Fruit fly (Drosophila melanogaster): Measurements from ENCODE around the gene sfl.

Gene sfl

DNA sequence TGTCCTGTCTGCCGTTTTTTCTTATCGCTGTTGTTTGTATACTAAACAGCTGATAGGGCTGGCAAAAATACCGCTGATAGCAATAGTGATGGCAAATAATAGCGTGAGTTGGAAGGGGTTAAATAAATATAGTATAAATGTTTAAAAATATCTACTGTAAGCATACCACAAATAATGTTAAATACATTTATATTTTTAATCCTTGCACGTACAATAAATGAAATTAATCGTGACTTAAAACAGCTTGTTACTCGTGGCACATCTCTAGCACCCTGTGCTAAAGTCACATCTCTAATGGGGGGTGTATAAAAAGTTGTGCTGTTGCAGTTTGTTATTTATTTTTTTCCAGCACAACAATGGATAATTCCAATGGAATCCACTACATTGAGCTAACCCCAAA is 7.1 kb upstream of the sfl start, which contains the start of the genes CG10147 and Bulli (continued):
- TF ChIP-seq CG10631 (GFP tag; optimal IDR thresholded peaks at IDR 0.05) (peak; percentile 96), Eip93F (GFP tag; optimal IDR thresholded peaks at IDR 0.05) (peak; percentile 82), fd85E (GFP tag; optimal IDR thresholded peaks at IDR 0.05) (peak; percentile 81), CG6792 (GFP tag; optimal IDR thresholded peaks at IDR 0.05) (peak; percentile 89), Hr4 (GFP tag; optimal IDR thresholded peaks at IDR 0.05) (peak; percentile 96), dac (GFP tag; optimal IDR thresholded peaks at IDR 0.05) (peak; percentile 84), CG11902 (GFP tag; optimal IDR thresholded peaks at IDR 0.05) (peak; percentile 94), Lpt (GFP tag; optimal IDR thresholded peaks at IDR 0.05) (peak; percentile 89), CG6854 (GFP tag; optimal IDR thresholded peaks at IDR 0.05) (peak; percentile 80), CG4318 (GFP tag; optimal IDR thresholded peaks at IDR 0.05) (peak; percentile 94), CG31627 (GFP tag; optimal IDR thresholded peaks at IDR 0.05) (peak; percentile 96), Met (GFP tag; optimal IDR thresholded peaks at IDR 0.05) (peak; percentile 95), Sox102F (GFP tag; optimal IDR thresholded peaks at IDR 0.05) (peak; percentile 93), CG15336 (GFP tag; IDR thresholded peaks at IDR 0.05) (peak; percentile 86)

DNA sequence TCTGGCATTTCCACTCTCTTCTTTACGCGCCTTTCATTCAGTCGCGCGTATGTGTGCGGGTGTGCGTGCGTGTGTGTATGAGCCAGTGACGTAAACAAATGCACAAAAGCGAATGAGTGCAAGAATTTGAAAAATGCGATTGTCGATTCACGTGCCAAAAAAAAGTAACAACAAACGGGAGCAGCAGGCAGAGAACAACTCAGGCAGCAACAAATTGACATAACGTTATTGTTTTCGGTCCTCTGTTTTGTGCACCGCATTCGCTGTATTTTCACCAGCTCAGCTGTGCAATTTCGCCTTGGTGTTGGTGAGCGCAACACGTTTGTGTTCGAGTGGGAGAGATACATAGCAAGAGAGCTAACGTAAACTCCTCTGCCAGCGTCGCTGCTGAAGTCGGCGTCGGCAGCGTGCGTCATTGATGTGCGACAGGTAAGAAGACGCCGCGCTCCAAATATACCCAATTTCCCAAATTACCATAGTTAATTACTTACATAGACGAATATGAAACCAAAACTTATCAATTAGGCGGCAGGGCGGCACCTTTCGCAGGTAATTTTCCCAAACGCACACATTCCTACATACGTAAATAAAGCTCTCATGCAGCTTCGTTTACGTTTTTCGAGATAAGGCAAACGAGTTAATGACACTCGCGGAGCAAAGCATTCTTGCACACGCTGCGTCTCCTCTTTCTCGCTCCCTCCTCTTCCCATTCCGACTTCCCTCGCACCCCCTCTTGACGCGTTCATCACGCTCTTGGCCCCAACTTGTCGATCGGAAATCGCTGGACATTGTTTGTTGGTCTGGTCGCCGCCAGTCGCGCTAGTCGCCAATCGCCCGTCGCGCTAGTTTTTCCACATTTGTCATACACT is 807 bp downstream of the sfl start:
- TF ChIP-seq eg (GFP tag; IDR thresholded peaks at IDR 0.05): no peak
- TF ChIP-seq pdm3 (GFP tag; optimal IDR thresholded peaks at IDR 0.05): no peak
- no peak for TF ChIP-seq CG11902 (GFP tag; optimal IDR thresholded peaks at IDR 0.05)
- TF ChIP-seq ss (GFP tag; optimal IDR thresholded peaks at IDR 0.05): peak in 1 of 2 experiments; percentile 19
- no peak for TF ChIP-seq CG11294 (GFP tag; IDR thresholded peaks at IDR 0.05)
- TF ChIP-seq Lpt (GFP tag; optimal IDR thresholded peaks at IDR 0.05): peak; percentile 13
- TF ChIP-seq CG6163 (GFP tag; IDR thresholded peaks at IDR 0.05): peak; percentile 43; the same call in 1 of the 3 replicates
- no peak for TF ChIP-seq CG3032 (tag; optimal IDR thresholded peaks at IDR 0.05)
- TF ChIP-seq CG4318 (GFP tag; optimal IDR thresholded peaks at IDR 0.05): no peak
- no peak for TF ChIP-seq CG6276 (GFP tag; optimal IDR thresholded peaks at IDR 0.05)
- TF ChIP-seq CG16779 (tag; optimal IDR thresholded peaks at IDR 0.05): peak; percentile 7
- peak; percentile 57 for TF ChIP-seq vri (GFP tag; optimal IDR thresholded peaks at IDR 0.05)
- TF ChIP-seq Ets96B (tag; optimal IDR thresholded peaks at IDR 0.05): no peak
- TF ChIP-seq Eip78C (GFP tag): peak; percentile 32
- peak; percentile 36 for TF ChIP-seq CG6854 (GFP tag; optimal IDR thresholded peaks at IDR 0.05)
- TF ChIP-seq svp (GFP tag): peak; percentile 68
- no peak for TF ChIP-seq lz (GFP tag; optimal IDR thresholded peaks at IDR 0.05)
- TF ChIP-seq CG3919 (GFP tag; optimal IDR thresholded peaks at IDR 0.05): no peak

DNA sequence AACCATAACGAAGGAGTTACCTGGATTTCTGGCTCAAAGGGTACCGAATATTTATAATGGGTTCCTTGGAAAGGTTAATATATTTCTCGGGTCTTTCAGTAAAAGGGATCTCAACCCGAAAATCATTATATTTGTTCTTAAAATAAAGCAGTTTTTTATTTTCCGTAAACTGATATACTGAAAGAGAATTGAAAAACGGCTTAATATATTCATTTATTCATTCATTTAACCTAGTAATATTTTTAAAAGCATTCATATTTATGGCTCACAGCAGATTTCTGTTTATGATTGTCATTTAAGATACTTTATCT is 1.4 kb downstream of the sfl start:
- TF ChIP-seq Smox (GFP tag; optimal IDR thresholded peaks at IDR 0.05) (no peak), CG6808 (GFP tag; optimal IDR thresholded peaks at IDR 0.05) (no peak), Gug (GFP tag; IDR thresholded peaks at IDR 0.05) (peak; percentile 36; the same call in 1 of the 2 replicates), Hr38 (GFP tag; optimal IDR thresholded peaks at IDR 0.05) (no peak), CG34406 (GFP tag; optimal IDR thresholded peaks at IDR 0.05) (no peak), ss (GFP tag; optimal IDR thresholded peaks at IDR 0.05) (no peak), CG10631 (GFP tag; optimal IDR thresholded peaks at IDR 0.05) (peak; percentile 3), esn (GFP tag; optimal IDR thresholded peaks at IDR 0.05) (no peak), CG10669 (GFP tag; optimal IDR thresholded peaks at IDR 0.05) (no peak), topi (GFP tag; optimal IDR thresholded peaks at IDR 0.05) (no peak), net (GFP tag; optimal IDR thresholded peaks at IDR 0.05) (no peak), Eip78C (GFP tag) (peak; percentile 19), CG4318 (GFP tag; optimal IDR thresholded peaks at IDR 0.05) (peak; percentile 17), dac (GFP tag; optimal IDR thresholded peaks at IDR 0.05) (no peak), eg (GFP tag; IDR thresholded peaks at IDR 0.05) (peak; percentile 62; the same call in 2 of the 3 replicates), CG8119 (GFP tag; IDR thresholded peaks at IDR 0.05) (peak; percentile 52), Hr4 (GFP tag; optimal IDR thresholded peaks at IDR 0.05) (peak; percentile 54), CG11902 (GFP tag; optimal IDR thresholded peaks at IDR 0.05) (no peak), dsx (GFP tag; optimal IDR thresholded peaks at IDR 0.05; ENCODE audit: poor library complexity, severe bottlenecking) (no peak), vri (GFP tag; optimal IDR thresholded peaks at IDR 0.05) (no peak), CG3919 (GFP tag; optimal IDR thresholded peaks at IDR 0.05) (no peak), Eip75B (GFP tag; optimal IDR thresholded peaks at IDR 0.05) (no peak), Sox102F (GFP tag; optimal IDR thresholded peaks at IDR 0.05) (no peak), CG9139 (GFP tag; optimal IDR thresholded peaks at IDR 0.05) (no peak), Sox14 (GFP tag; optimal IDR thresholded peaks at IDR 0.05) (no peak), CG32006 (GFP tag; optimal IDR thresholded peaks at IDR 0.05) (peak; percentile 67), CG3032 (tag; optimal IDR thresholded peaks at IDR 0.05) (no peak), pdm3 (GFP tag; optimal IDR thresholded peaks at IDR 0.05) (peak; percentile 11), CG16779 (tag; optimal IDR thresholded peaks at IDR 0.05) (no peak), CG31627 (GFP tag; optimal IDR thresholded peaks at IDR 0.05) (no peak), spab (GFP tag; optimal IDR thresholded peaks at IDR 0.05) (no peak), fd59A (GFP tag; optimal IDR thresholded peaks at IDR 0.05) (no peak)

Data from whole organism, prepupa.